Fruit fly (Drosophila melanogaster) whole organism, wandering third instar larva: ENCODE results near the gene TwdlG.

Source experiments
- Abd-B ChIP-seq: fragments of >200 bp; optimal IDR thresholded peaks from 2 replicates; lab custom pipeline; 2017; ENCODE audit warnings: missing biosample characterization, missing genetic modification characterization
- CG32264 ChIP-seq: fragments of 200-800 bp; sonication (Bioruptor generic); optimal IDR thresholded peaks from 2 replicates; lab custom pipeline; 2016; ENCODE audit warnings: missing biosample characterization, missing genetic modification characterization
- CG9705 ChIP-seq: fragments of 200-800 bp; sonication (Bioruptor generic); optimal IDR thresholded peaks from 2 replicates; lab custom pipeline; 2018; ENCODE audit warnings: missing biosample characterization, mild to moderate bottlenecking, missing genetic modification characterization
- CrebA ChIP-seq: fragments of 200-800 bp; sonication (Bioruptor generic); optimal IDR thresholded peaks from 2 replicates; lab custom pipeline; 2016; ENCODE audit warnings: missing biosample characterization, mild to moderate bottlenecking, missing genetic modification characterization, borderline replicate concordance
- Dfd ChIP-seq: fragments of >200 bp; optimal IDR thresholded peaks from 2 replicates; lab custom pipeline; 2017; ENCODE audit warnings: missing biosample characterization, missing genetic modification characterization
- Dif ChIP-seq: fragments of 200-275, 200-300 bp; sonication (Bioruptor generic); optimal IDR thresholded peaks from 2 replicates; lab custom pipeline; 2018; ENCODE audit warnings: missing biosample characterization, missing genetic modification characterization; ENCODE audit not compliant: partially characterized antibody
- GATAd ChIP-seq: sonication (Bioruptor generic); optimal IDR thresholded peaks from 2 replicates; lab custom pipeline; 2016; ENCODE audit warnings: missing biosample characterization, missing genetic modification characterization
- HLH106 ChIP-seq: fragments of 200-800 bp; optimal IDR thresholded peaks from 3 replicates; lab custom pipeline; 2019; ENCODE audit warnings: missing biosample characterization, mild to moderate bottlenecking, missing genetic modification characterization, moderate library complexity
- Hnf4 ChIP-seq: fragments of 200-800 bp; sonication (Bioruptor generic); optimal IDR thresholded peaks from 2 replicates; lab custom pipeline; 2016; ENCODE audit warnings: missing biosample characterization, mild to moderate bottlenecking, missing genetic modification characterization
- Hr78 ChIP-seq: fragments of >200 bp; optimal IDR thresholded peaks from 2 replicates; lab custom pipeline; 2017; ENCODE audit warnings: missing biosample characterization, missing genetic modification characterization
- Hr83 ChIP-seq: fragments of 200-300 bp; sonication (Bioruptor generic); optimal IDR thresholded peaks from 2 replicates; lab custom pipeline; 2016; ENCODE audit warnings: missing biosample characterization, mild to moderate bottlenecking, missing genetic modification characterization, moderate library complexity; ENCODE audit not compliant: poor library complexity, severe bottlenecking
- Jra ChIP-seq: sonication (Bioruptor generic); optimal IDR thresholded peaks from 2 replicates; lab custom pipeline; 2016; ENCODE audit warnings: missing biosample characterization, missing genetic modification characterization
- Myc ChIP-seq: fragments of >200 bp; optimal IDR thresholded peaks from 2 replicates; lab custom pipeline; 2017
- OdsH ChIP-seq: fragments of 200-800 bp; sonication (Bioruptor generic); optimal IDR thresholded peaks from 2 replicates; lab custom pipeline; 2016; ENCODE audit warnings: missing biosample characterization, mild to moderate bottlenecking, missing genetic modification characterization
- Rel ChIP-seq, 2 experiments: fragments of 200-800 bp; sonication (Bioruptor generic) in 1 of 2; optimal IDR thresholded peaks; 2 replicates in 1 of 2; 3 replicates in 1 of 2; lab custom pipeline; 2016 to 2019; ENCODE audit warnings: mild to moderate bottlenecking in 2 of 2, missing biosample characterization in 2 of 2, missing genetic modification characterization in 2 of 2, moderate library complexity in 1 of 2
- Sp1 ChIP-seq: fragments of 200-800 bp; sonication (Bioruptor generic); optimal IDR thresholded peaks from 3 replicates; lab custom pipeline; 2019; ENCODE audit warnings: missing biosample characterization, mild to moderate bottlenecking, missing genetic modification characterization, moderate library complexity
- br ChIP-seq: fragments of 200-800 bp; sonication (Bioruptor generic); optimal IDR thresholded peaks from 2 replicates; lab custom pipeline; 2016; ENCODE audit warnings: missing biosample characterization, missing genetic modification characterization
- dl ChIP-seq, 2 experiments: fragments of 175-275, 200-275 bp in 1 of 2; fragments of 200-275 bp in 1 of 2; sonication (Bioruptor generic); optimal IDR thresholded peaks; lab custom pipeline; 2018; ENCODE audit warnings: mild to moderate bottlenecking in 2 of 2, missing biosample characterization in 2 of 2, missing genetic modification characterization in 2 of 2, moderate library complexity in 2 of 2; ENCODE audit not compliant: partially characterized antibody in 2 of 2, insufficient read depth in 1 of 2
- dmrt93B ChIP-seq: fragments of 200-800 bp; sonication (Bioruptor generic); optimal IDR thresholded peaks from 2 replicates; lab custom pipeline; 2018; ENCODE audit warnings: missing biosample characterization, mild to moderate bottlenecking, missing genetic modification characterization
- dsf ChIP-seq: sonication (Bioruptor generic); optimal IDR thresholded peaks from 2 replicates; lab custom pipeline; 2016; ENCODE audit warnings: missing biosample characterization, missing genetic modification characterization, borderline replicate concordance
- ey ChIP-seq: fragments of 200-800 bp; sonication (Bioruptor generic); optimal IDR thresholded peaks from 2 replicates; lab custom pipeline; 2016; ENCODE audit warnings: missing biosample characterization, missing genetic modification characterization
- foxo ChIP-seq, 2 experiments: fragments of 200-800 bp; sonication (Bioruptor generic); optimal IDR thresholded peaks; 2 replicates in 1 of 2; 3 replicates in 1 of 2; lab custom pipeline; 2016 to 2017; ENCODE audit warnings: missing biosample characterization in 2 of 2, missing genetic modification characterization in 2 of 2
- fru ChIP-seq: fragments of 200-800 bp; sonication (Bioruptor generic); optimal IDR thresholded peaks from 3 replicates; lab custom pipeline; 2016; ENCODE audit warnings: missing biosample characterization, mild to moderate bottlenecking, missing genetic modification characterization
- h ChIP-seq: fragments of 200-800 bp; sonication (Bioruptor generic); optimal IDR thresholded peaks from 3 replicates; lab custom pipeline; 2016; ENCODE audit warnings: missing biosample characterization, mild to moderate bottlenecking, missing genetic modification characterization
- lola ChIP-seq: fragments of >200 bp; optimal IDR thresholded peaks from 2 replicates; lab custom pipeline; 2017; ENCODE audit warnings: missing biosample characterization, missing genetic modification characterization
- pan ChIP-seq: fragments of >200 bp; optimal IDR thresholded peaks from 2 replicates; lab custom pipeline; 2017
- psq ChIP-seq: fragments of 200-800 bp; sonication (Bioruptor generic); optimal IDR thresholded peaks from 3 replicates; lab custom pipeline; 2017; ENCODE audit warnings: missing biosample characterization, mild to moderate bottlenecking, missing genetic modification characterization, moderate library complexity
- rgr ChIP-seq: fragments of 200-800 bp; sonication (Bioruptor generic); optimal IDR thresholded peaks from 3 replicates; lab custom pipeline; 2016; ENCODE audit warnings: missing biosample characterization, mild to moderate bottlenecking, missing genetic modification characterization
- sv ChIP-seq: fragments of 200-800 bp; sonication (Bioruptor generic); optimal IDR thresholded peaks from 3 replicates; lab custom pipeline; 2016; ENCODE audit warnings: missing biosample characterization, missing genetic modification characterization
- woc ChIP-seq: sonication (Bioruptor generic); optimal IDR thresholded peaks from 2 replicates; lab custom pipeline; 2016; ENCODE audit warnings: missing biosample characterization, mild to moderate bottlenecking, missing genetic modification characterization

Gene TwdlG

DNA sequence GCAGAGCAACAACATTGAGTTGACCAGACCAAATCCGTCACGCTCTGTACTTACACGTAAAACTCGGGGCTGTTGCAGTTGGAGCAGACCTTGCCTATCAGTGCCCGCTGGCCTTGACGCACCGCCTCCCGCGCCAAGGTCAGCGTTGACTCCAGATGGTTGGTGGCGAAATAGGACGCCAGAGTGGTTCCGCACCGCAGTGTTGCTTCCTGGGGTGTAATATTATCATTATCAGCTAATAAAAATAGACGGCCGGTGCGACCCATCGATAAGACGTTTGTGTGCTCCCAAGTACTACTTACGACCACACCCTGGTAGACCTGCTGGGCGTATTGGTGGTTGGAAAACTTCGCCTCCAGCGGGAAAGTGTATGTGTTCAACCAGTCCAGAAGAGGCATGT lies 22.7 kb downstream of the TwdlG start:
- TF ChIP-seq OdsH = no peak
- TF ChIP-seq Dfd (GFP tag; lab: Kevin White, UChicago) = no peak
- TF ChIP-seq pan (lab: Kevin White, UChicago) = no peak
- TF ChIP-seq Dif (GFP tag; lab: Kevin White, UChicago) = no peak
- TF ChIP-seq CG9705 (GFP tag; lab: Kevin White, UChicago) = no peak
- no peak for TF ChIP-seq CrebA (GFP tag; lab: Kevin White, UChicago)
- no peak for TF ChIP-seq foxo (GFP tag; optimal IDR thresholded peaks at IDR 0.05; lab: Kevin White, UChicago)
- no peak for TF ChIP-seq Abd-B (GFP tag; lab: Kevin White, UChicago)
- no peak for TF ChIP-seq br (GFP tag; lab: Kevin White, UChicago)
- TF ChIP-seq, all 38 proteins: peak for 0

DNA sequence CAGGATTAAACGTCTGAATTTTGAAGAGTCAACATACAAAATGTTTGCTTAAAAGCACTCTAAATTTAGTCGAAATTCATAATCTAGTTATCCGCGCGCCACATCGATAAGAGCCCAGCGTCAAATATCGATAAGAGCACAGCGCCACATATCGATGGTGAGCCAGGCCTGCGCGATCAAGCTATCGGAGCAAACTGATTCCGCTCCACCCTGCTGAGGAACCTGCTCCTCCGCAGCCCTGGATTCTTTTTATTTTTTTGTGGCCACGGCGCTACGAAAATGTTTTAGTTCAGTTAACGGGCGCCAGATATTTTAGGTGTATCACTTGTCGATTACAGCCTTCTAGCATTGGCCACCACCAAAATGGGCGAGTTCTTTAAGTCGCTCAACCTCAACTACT lies 30.4 kb downstream of the TwdlG start:
- no peak for TF ChIP-seq sv (GFP tag; lab: Kevin White, UChicago)
- no peak for TF ChIP-seq CrebA (GFP tag; lab: Kevin White, UChicago)
- peak; percentile 29 for TF ChIP-seq h (GFP tag; lab: Kevin White, UChicago)
- peak; percentile 43 for TF ChIP-seq HLH106 (tag; lab: Kevin White, UChicago)
- peak in 1 of 2 experiments; percentile 43 for TF ChIP-seq foxo (GFP tag; optimal IDR thresholded peaks at IDR 0.05; lab: Kevin White, UChicago)
- no peak for TF ChIP-seq dl (GFP tag; optimal IDR thresholded peaks at IDR 0.05; lab: Kevin White, UChicago; ENCODE audit: insufficient read depth in 1 of 2, partially characterized antibody in 2 of 2)
- peak; percentile 23 for TF ChIP-seq Sp1 (GFP tag; lab: Kevin White, UChicago)
- no peak for TF ChIP-seq Hnf4
- TF ChIP-seq CG32264 (GFP tag; lab: Kevin White, UChicago) = no peak
- TF ChIP-seq br (GFP tag; lab: Kevin White, UChicago) = peak; percentile 13
- peak; percentile 37 for TF ChIP-seq Myc (lab: Kevin White, UChicago)
- no peak for TF ChIP-seq Abd-B (GFP tag; lab: Kevin White, UChicago)
- no peak for TF ChIP-seq Rel (GFP tag; optimal IDR thresholded peaks at IDR 0.05; lab: Kevin White, UChicago)
- TF ChIP-seq Rel (tag; optimal IDR thresholded peaks at IDR 0.05; lab: Kevin White, UChicago) = peak; percentile 13
- TF ChIP-seq CG9705 (GFP tag; lab: Kevin White, UChicago) = peak; percentile 16
- peak; percentile 54 for TF ChIP-seq Hr83 (GFP tag; lab: Kevin White, UChicago)
- peak; percentile 9 for TF ChIP-seq ey (GFP tag; lab: Kevin White, UChicago)
- no peak for TF ChIP-seq Hr78 (GFP tag; lab: Kevin White, UChicago)
- TF ChIP-seq OdsH = no peak
- TF ChIP-seq pan (lab: Kevin White, UChicago) = no peak

DNA sequence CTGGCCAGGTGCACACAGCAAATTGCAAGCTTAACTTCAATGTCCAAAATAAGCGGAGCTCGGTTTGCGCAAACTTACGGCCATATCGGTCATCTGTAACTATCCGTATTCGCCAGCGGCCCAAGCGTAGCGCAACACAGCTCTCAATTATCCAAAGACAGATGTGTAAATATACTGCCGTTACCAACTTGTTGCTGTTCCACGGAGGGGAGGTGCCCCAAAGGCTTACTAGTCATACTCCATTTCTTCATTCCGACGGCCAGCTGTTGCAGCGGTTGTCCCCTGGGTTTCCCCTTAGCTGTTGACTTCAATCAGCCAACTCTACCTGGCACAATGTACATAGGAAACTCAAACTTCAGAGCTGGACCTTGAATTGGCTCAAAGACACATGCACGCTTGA lies 31.1 kb downstream of the TwdlG start, which contains the start of gene CG31516:
Gene CG31516 (minus strand): TSS at position 101 of the 400 bp plus-strand sequence.
- TF ChIP-seq lola (no peak), Rel (GFP tag; optimal IDR thresholded peaks at IDR 0.05; lab: Kevin White, UChicago) (no peak), Rel (tag; optimal IDR thresholded peaks at IDR 0.05; lab: Kevin White, UChicago) (peak; percentile 83)
- TF ChIP-seq, all 38 proteins: peak for 1

DNA sequence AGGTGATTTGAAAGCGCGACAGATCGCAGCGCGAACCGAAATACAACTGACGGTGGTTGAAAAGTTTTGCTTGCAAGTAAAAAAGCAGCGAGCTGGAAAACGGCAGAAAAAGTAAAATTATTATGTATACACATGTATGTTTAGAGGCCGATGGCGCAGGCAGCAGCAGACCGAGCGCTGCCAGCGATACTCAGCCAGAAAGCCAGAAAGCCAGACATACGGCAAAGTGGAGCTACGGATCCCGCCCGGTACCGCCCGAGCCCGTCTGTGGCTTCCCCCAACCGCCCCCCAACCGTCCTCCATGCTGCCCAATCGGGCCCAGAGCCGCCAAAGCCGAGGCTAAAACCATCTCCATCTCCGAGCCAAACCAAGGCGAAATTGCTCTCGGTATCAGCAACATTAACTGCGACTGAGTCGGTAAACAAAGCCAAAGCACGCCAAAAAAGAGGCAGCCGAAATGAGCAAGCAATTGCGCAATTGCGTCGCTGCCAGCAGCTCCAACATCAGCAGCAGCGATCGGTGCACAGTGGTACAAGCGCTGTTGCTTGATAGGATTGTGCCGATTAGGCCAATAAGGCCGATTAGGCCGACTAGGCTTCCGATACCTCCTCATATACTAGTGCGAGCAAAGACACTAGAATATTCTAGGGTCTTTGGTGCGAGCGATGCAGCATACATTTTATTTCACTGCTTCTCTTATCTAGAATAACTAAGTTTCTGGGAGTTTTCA lies 35.7 kb downstream of the TwdlG start, which contains the start of gene CG14636:
Gene CG14636 (minus strand): TSS at position 51 of the 730 bp plus-strand sequence.
- TF ChIP-seq br (GFP tag; lab: Kevin White, UChicago) = peak; percentile 61
- peak; percentile 63 for TF ChIP-seq fru (GFP tag; lab: Kevin White, UChicago)
- peak; percentile 27 for TF ChIP-seq psq (GFP tag; lab: Kevin White, UChicago)
- peak; percentile 26 for TF ChIP-seq CG9705 (GFP tag; lab: Kevin White, UChicago)
- no peak for TF ChIP-seq Rel (GFP tag; optimal IDR thresholded peaks at IDR 0.05; lab: Kevin White, UChicago)
- TF ChIP-seq Rel (tag; optimal IDR thresholded peaks at IDR 0.05; lab: Kevin White, UChicago) = peak; percentile 16
- TF ChIP-seq h (GFP tag; lab: Kevin White, UChicago) = peak; percentile 79
- TF ChIP-seq Hnf4 = peak; percentile 17
- TF ChIP-seq Myc (lab: Kevin White, UChicago) = no peak
- no peak for TF ChIP-seq lola
- peak; percentile 29 for TF ChIP-seq Sp1 (GFP tag; lab: Kevin White, UChicago)
- TF ChIP-seq foxo (GFP tag; optimal IDR thresholded peaks at IDR 0.05; lab: Kevin White, UChicago) = peak; percentile 21 to 60
- peak; percentile 55 for TF ChIP-seq woc (GFP tag; lab: Kevin White, UChicago)
- TF ChIP-seq rgr (GFP tag; lab: Kevin White, UChicago) = peak; percentile 75
- peak; percentile 34 for TF ChIP-seq CG32264 (GFP tag; lab: Kevin White, UChicago)
- no peak for TF ChIP-seq GATAd (GFP tag; lab: Kevin White, UChicago)
- no peak for TF ChIP-seq dsf (GFP tag; lab: Kevin White, UChicago)
- no peak for TF ChIP-seq Hr83 (GFP tag; lab: Kevin White, UChicago)
- no peak for TF ChIP-seq Jra (GFP tag; lab: Kevin White, UChicago)
- TF ChIP-seq OdsH = peak; percentile 48
- TF ChIP-seq sv (GFP tag; lab: Kevin White, UChicago) = peak; percentile 58
- TF ChIP-seq dmrt93B = peak; percentile 31
- TF ChIP-seq HLH106 (tag; lab: Kevin White, UChicago) = peak; percentile 61
- TF ChIP-seq ey (GFP tag; lab: Kevin White, UChicago) = peak; percentile 68
- TF ChIP-seq Dfd (GFP tag; lab: Kevin White, UChicago) = peak; percentile 81
- TF ChIP-seq, all 38 proteins: peak for 18
